Fruit fly (Drosophila melanogaster): Measurements from ENCODE around the gene Lcch3.
A peak's percentile ranks its signal among the peaks of the same experiment; 100 is the strongest.

- no peak for TF ChIP-seq Crg-1 (GFP tag; optimal IDR thresholded peaks at IDR 0.05)
- TF ChIP-seq kay (GFP tag; ENCODE audit: borderline replicate concordance): peak; percentile 26
- TF ChIP-seq CG14711 (tag; optimal IDR thresholded peaks at IDR 0.05): no peak
- no peak for TF ChIP-seq CG12768 (GFP tag; optimal IDR thresholded peaks at IDR 0.05)
- no peak for TF ChIP-seq CG1620 (GFP tag; optimal IDR thresholded peaks at IDR 0.05)
- peak; percentile 16 for TF ChIP-seq Mnt (GFP tag; optimal IDR thresholded peaks at IDR 0.05)
- TF ChIP-seq bab1 (GFP tag; optimal IDR thresholded peaks at IDR 0.05): peak; percentile 25
- TF ChIP-seq CG7045 (GFP tag; optimal IDR thresholded peaks at IDR 0.05): no peak
- TF ChIP-seq tj (GFP tag; optimal IDR thresholded peaks at IDR 0.05): no peak
Measured at dm6 chrX:15944735-15945323, 19.9 kb downstream of the Lcch3 start, which contains the start of gene Rrp47.

Data from whole organism, adult.